Fruit fly (Drosophila melanogaster): ENCODE results near the gene Pfdn6.

The Pfdn6 gene

DNA sequence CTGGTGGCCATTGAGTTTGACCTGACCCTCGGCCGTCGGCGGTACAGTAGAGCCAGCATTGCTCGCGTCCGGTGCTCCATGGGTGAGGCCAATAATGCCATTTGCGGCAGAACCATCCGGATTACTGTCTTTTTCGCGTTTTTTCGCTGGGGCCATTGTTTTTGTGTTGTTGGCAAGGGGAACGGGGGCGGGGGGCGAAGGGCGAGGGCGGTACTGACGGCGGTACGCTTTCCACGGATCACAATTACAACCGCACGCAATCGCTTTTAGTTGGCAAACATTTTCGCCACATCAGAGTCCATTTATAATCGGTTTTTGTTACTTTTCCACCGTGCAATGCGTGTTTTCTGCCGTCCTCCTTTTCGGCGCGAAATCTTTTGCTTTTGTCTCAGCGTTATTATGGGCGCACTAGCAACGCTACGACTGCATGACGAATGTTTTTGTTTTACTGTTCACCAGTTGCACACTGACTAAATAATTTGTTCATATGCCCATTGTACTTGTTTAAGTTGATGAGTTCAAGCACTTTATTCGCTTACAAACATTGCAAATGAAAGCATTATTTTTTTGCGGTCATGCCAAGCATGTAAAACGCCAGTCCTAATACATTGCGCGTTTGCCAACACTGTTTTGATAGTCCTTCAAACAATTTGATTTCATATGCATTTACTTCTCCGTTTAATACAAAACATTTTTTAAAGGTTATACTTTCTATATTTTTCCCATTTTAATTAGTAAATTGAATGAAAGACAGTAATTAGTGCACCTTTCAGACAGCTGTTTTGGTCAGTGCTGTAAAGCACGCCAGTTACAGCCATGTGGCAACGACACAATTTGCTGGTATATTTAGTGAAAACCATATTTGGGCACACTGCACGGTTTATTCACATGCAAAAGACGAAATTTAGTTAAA lies at the start of gene Pfdn6 (continued):
- TF ChIP-seq CG8089 (GFP tag; optimal IDR thresholded peaks at IDR 0.05) (peak; percentile 76), CG32532 (GFP tag; IDR thresholded peaks at IDR 0.05) (peak; percentile 78), E2f2 (GFP tag; IDR thresholded peaks at IDR 0.05) (peak; percentile 39)

DNA sequence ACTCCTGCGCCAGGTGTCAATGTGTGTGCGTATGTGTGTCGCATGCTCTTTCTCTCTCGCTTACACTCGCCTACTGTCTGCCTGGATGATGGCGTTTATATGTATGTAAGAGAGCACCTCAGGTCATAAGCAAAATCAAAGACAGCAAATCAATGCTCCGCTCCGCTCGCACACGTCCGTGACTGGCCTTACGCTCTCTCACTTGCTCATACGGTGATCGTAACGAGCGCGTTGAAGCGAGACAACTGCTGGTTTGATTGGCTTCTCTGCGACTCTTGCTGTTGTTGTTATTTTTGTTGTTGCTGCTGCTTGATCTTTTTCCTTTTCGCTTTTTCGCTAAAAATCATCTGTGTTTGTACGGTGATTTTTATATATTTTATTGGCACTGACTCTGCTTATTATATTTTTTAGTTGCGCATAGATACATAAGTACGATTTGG lies 27.9 kb upstream of the Pfdn6 start:
- TF ChIP-seq Neu2 (GFP tag; optimal IDR thresholded peaks at IDR 0.05; ENCODE audit: borderline replicate concordance): no peak
- TF ChIP-seq lov (optimal IDR thresholded peaks at IDR 0.05): no peak
- TF ChIP-seq lov (GFP tag; IDR thresholded peaks at IDR 0.05): no peak
- no peak for TF ChIP-seq gfzf (GFP tag; optimal IDR thresholded peaks at IDR 0.05)
- peak; percentile 88 for TF ChIP-seq sens-2 (GFP tag; IDR thresholded peaks at IDR 0.05)
- TF ChIP-seq CG2199 (GFP tag; IDR thresholded peaks at IDR 0.05): peak; percentile 89
- peak in 1 of 2 experiments; percentile 5 for TF ChIP-seq insv (GFP tag; optimal IDR thresholded peaks at IDR 0.05)
- TF ChIP-seq tll (GFP tag; optimal IDR thresholded peaks at IDR 0.05): peak; percentile 86 to 94
- peak; percentile 42 for TF ChIP-seq CG13287 (GFP tag; IDR thresholded peaks at IDR 0.05; ENCODE audit: partially characterized antibody)
- peak; percentile 46; the same call in 1 of the 2 replicates for TF ChIP-seq Adf1 (GFP tag; IDR thresholded peaks at IDR 0.05)
- peak; percentile 9 for TF ChIP-seq CG7987 (GFP tag; optimal IDR thresholded peaks at IDR 0.05)
- TF ChIP-seq CG3407 (GFP tag; optimal IDR thresholded peaks at IDR 0.05): no peak
- TF ChIP-seq CG4360 (GFP tag; IDR thresholded peaks at IDR 0.05): peak; percentile 99
- TF ChIP-seq amos (GFP tag; IDR thresholded peaks at IDR 0.05; ENCODE audit: partially characterized antibody): peak; percentile 12; the same call in 1 of the 2 replicates
- TF ChIP-seq crol (GFP tag; IDR thresholded peaks at IDR 0.05): no peak
- no peak for TF ChIP-seq slp2 (GFP tag; optimal IDR thresholded peaks at IDR 0.05)
- peak; percentile 39 for TF ChIP-seq her (GFP tag; optimal IDR thresholded peaks at IDR 0.05)
- TF ChIP-seq Jarid2 (GFP tag; optimal IDR thresholded peaks at IDR 0.05): no peak
- peak; percentile 73 to 94 for TF ChIP-seq Trl (optimal IDR thresholded peaks at IDR 0.05)
- peak; percentile 24 for TF ChIP-seq Trl (GFP tag; optimal IDR thresholded peaks at IDR 0.05)
- 0 out of 2 replicates have a peak, but pooled peaks have one; percentile 35 for TF ChIP-seq ara (GFP tag; IDR thresholded peaks at IDR 0.05)
- no peak for TF ChIP-seq CG10366 (GFP tag; IDR thresholded peaks at IDR 0.05)
- peak; percentile 86 for TF ChIP-seq sens (GFP tag)
- peak; percentile 27 for TF ChIP-seq CG9727 (GFP tag; optimal IDR thresholded peaks at IDR 0.05)
- TF ChIP-seq CG33557 (GFP tag; optimal IDR thresholded peaks at IDR 0.05): peak; percentile 22
- TF ChIP-seq fru (optimal IDR thresholded peaks at IDR 0.05): peak; percentile 10
- TF ChIP-seq CrebB (tag; optimal IDR thresholded peaks at IDR 0.05): no peak
- no peak for TF ChIP-seq Dll (GFP tag; IDR thresholded peaks at IDR 0.05; ENCODE audit: partially characterized antibody)
- TF ChIP-seq ftz-f1 (GFP tag; optimal IDR thresholded peaks at IDR 0.05): peak; percentile 93
- 0 out of 2 replicates have a peak, but pooled peaks have one; percentile 16 for TF ChIP-seq sna (GFP tag; IDR thresholded peaks at IDR 0.05; ENCODE audit: partially characterized antibody)
- peak; percentile 30 for TF ChIP-seq twi (tag; optimal IDR thresholded peaks at IDR 0.05)
- TF ChIP-seq crp (GFP tag; optimal IDR thresholded peaks at IDR 0.05): peak in 1 of 2 experiments; percentile 51
- TF ChIP-seq Eip74EF (GFP tag; optimal IDR thresholded peaks at IDR 0.05): no peak
- no peak for TF ChIP-seq peb (GFP tag; IDR thresholded peaks at IDR 0.05)
- TF ChIP-seq CG2116 (GFP tag; optimal IDR thresholded peaks at IDR 0.05): peak; percentile 11
- 0 out of 3 replicates have a peak, but pooled peaks have one; percentile 54 for TF ChIP-seq Dbx (GFP tag; IDR thresholded peaks at IDR 0.05)
- peak; percentile 27; the same call in 1 of the 2 replicates for TF ChIP-seq vvl (GFP tag; IDR thresholded peaks at IDR 0.05)
- TF ChIP-seq CG6765 (GFP tag; optimal IDR thresholded peaks at IDR 0.05): no peak
- TF ChIP-seq so (GFP tag; IDR thresholded peaks at IDR 0.05): no peak
- peak; percentile 27 for TF ChIP-seq CG13775 (GFP tag; optimal IDR thresholded peaks at IDR 0.05)
- no peak for TF ChIP-seq CG17568 (GFP tag; optimal IDR thresholded peaks at IDR 0.05)
- no peak for TF ChIP-seq Hr3 (GFP tag; optimal IDR thresholded peaks at IDR 0.05)
- no peak for TF ChIP-seq CG4328 (GFP tag; optimal IDR thresholded peaks at IDR 0.05)
- no peak for TF ChIP-seq CG8388 (GFP tag; optimal IDR thresholded peaks at IDR 0.05)

Measured in whole organism, embryonic.